Worm (Caenorhabditis elegans) whole organism, dauer: Measurements from ENCODE around the gene tac-1.

Source experiments
- unc-62 ChIP-seq: sonication (generic microtip); optimal IDR thresholded peaks from 2 replicates; lab custom pipeline; 2017; ENCODE audit warnings: missing biosample characterization, missing genetic modification reagents, missing genetic modification characterization

Gene tac-1

ce11 chrII:14753858-14754750 is at the start of gene tac-1, which contains the start of gene Y54E2A.4:
TSS of gene tac-1 (minus strand) at chrII:14753877.
TSS of gene Y54E2A.4 (plus strand) at chrII:14754622.
- no peak for TF ChIP-seq unc-62 (GFP tag; lab: Kevin White, UChicago)

- no peak for TF ChIP-seq unc-62 (GFP tag; lab: Kevin White, UChicago)
These were observed 47.4 kb upstream of the tac-1 start for ce11 chrII:14801086-14801531.

DNA sequence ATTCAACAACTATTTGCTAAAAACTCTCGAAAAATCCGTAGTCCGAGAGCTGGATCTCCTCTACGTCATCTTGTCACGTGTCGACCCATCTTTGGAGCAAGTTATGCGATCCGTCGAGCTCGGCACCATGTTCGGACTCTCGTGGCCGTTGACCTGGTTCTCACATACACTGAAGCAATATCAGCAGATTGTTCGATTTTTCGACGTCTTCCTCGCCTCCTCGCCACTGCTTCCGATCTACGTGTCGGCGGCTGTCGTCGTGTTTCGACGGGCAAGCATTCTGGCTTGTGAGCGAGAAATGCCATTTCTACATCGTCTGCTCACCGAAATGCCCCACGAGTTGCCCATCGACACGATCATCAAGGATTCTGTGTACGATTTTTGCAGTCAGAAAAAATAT is 45.7 kb upstream of the tac-1 start:
- no peak for TF ChIP-seq unc-62 (GFP tag; lab: Kevin White, UChicago)

- TF ChIP-seq unc-62 (GFP tag; lab: Kevin White, UChicago): no peak
These were observed 44.4 kb upstream of the tac-1 start, which contains the start of gene tbc-20 for ce11 chrII:14798047-14798522. TSS of gene tbc-20 (plus strand) at chrII:14798472.

DNA sequence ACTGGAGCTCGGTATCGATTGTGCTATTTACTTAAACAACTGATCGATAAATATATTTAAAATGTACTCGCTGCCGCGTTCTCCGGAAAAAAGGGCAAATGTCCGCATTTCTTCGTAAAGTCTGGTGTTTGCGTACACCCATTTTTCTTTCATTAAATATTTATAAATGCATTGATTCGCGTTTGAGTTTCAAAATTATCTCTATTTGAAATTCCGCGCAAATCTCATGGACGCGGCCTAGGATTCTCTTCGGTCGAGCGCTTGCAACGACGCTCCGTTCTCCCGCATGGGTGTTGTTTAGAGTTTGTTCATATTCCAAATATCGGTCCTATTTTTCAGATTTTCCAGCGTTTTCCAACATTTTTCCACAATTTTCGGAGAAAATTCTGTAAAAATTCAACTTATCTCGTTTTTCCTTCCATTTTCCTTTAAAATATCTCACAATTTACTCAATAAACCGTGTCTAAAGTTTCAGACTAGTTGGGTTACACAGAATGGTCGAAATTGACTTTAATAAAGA is 41.3 kb upstream of the tac-1 start, which contains the start of gene eif-3.B:
Gene eif-3.B (plus strand): TSS at position 470 of the 520 bp plus-strand sequence.
- no peak for TF ChIP-seq unc-62 (GFP tag; lab: Kevin White, UChicago)

DNA sequence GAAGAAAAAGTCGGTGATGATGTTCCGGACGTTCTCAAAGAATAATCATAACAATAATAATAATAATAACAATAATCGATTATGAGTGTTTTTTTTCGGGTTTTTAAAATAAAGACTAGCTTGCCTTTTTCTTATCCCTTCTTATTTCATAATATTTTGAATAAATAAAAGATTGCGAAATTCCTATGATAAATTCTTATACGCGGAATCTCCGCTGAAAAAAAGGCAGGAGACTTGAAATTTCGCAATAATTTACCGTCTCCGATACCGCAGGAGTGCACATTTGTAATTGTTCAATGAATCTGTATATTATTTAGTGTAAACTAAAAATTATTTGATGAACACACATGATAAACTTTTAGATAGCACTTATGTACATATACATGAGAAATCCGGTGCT is 38.8 kb upstream of the tac-1 start:
- TF ChIP-seq unc-62 (GFP tag; lab: Kevin White, UChicago): no peak

- TF ChIP-seq unc-62 (GFP tag; lab: Kevin White, UChicago): no peak
These were observed 37.1 kb upstream of the tac-1 start, which contains the start of gene Y54E2A.10 for ce11 chrII:14790751-14791150. TSS of gene Y54E2A.10 (plus strand) at chrII:14791051.

DNA sequence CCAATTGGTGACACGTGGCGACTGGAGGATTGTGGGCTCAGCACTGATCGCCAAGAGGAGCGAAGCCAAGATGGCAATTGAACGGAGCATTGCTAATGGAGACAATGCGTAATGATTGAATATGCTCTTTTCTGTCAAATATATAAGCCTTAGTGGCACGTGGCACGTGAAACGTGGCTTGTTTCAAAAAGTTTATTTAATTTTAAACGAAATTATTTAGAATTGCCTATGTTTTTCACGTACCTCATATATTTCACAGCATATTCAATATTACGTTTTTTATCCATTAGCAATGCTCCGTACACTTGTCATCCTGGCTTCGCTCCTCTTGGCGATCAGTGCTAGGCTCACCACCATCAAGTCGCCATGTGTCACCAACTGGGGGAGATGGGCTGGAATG is 32.2 kb upstream of the tac-1 start, which contains the start of gene Y54E2A.9:
Gene Y54E2A.9 (minus strand): TSS at position 101 of the 400 bp plus-strand sequence.
- TF ChIP-seq unc-62 (GFP tag; lab: Kevin White, UChicago): no peak

ce11 chrII:14779851-14780250 is 26.2 kb upstream of the tac-1 start:
- no peak for TF ChIP-seq unc-62 (GFP tag; lab: Kevin White, UChicago)

ce11 chrII:14778092-14778491 is 24.4 kb upstream of the tac-1 start, which contains the start of gene Y54E2A.8:
TSS of gene Y54E2A.8 (plus strand) at chrII:14778345.
- TF ChIP-seq unc-62 (GFP tag; lab: Kevin White, UChicago): no peak

DNA sequence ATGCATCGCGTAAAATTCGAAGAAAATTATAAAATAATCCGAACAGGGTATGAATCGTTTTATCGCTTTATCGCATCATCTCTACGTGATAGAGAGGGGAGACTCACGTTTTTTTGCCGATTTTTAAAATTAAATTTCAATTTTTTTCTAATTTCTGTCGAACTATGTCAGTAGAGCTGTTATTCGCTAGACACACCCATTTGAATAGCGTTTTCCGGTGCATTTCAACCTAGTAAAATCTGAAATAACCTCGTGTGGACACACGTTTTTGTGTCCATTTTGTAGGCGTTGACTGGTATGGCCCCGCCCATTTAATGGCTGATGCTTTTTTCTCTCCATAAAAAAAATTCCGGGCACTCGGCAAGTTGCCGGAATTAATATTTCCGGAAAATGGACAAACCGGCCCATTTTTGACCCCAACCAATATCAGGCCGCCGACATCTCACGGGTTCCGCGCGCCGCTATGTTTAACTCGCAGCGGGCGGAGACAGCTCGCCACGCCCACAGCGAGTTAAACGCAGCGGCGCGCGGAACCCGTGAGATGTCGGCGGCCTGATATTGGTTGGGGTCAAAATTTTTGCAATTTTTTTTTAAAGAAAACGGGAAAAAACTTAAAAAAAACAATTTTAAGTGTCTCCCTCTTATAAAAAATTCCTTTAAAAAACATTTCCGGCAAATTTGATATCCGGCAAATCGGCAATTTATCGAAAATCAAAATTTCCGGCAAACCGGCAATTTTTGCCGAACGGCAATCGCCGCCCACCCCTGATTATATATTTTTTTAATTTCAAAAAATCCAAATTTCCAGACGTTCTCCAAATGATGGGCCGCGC is 19.5 kb upstream of the tac-1 start, which contains the start of gene Y54E2A.7:
Gene Y54E2A.7 (minus strand): TSS at position 51 of the 833 bp plus-strand sequence.
- TF ChIP-seq unc-62 (GFP tag; lab: Kevin White, UChicago): no peak

- no peak for TF ChIP-seq unc-62 (GFP tag; lab: Kevin White, UChicago)
These were observed 18.4 kb upstream of the tac-1 start for ce11 chrII:14772113-14772512.

ce11 chrII:14771096-14771495 is 17.4 kb upstream of the tac-1 start:
- no peak for TF ChIP-seq unc-62 (GFP tag; lab: Kevin White, UChicago)

ce11 chrII:14768804-14769203 is 15.1 kb upstream of the tac-1 start:
- TF ChIP-seq unc-62 (GFP tag; lab: Kevin White, UChicago): no peak

DNA sequence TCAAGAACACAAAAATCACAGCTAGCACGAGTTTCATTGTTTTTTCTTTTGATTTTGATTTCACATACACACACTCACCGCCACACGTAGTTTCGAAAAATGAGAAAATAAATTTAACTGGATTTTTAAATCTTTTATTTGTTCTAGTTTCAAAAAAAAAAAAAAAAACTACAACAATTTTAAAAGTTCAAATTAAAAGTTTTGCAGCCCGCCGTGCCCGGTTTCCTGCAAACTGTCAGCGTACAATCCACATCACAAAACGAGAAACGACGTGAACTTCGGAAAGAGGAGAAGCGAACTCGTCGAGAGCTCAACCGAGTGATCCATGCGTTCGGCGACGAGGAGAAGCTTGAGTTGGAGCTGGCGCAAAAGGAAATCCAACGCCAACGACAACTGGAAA is 4.0 kb upstream of the tac-1 start, which contains the start of gene Y54E2A.5:
Gene Y54E2A.5 (minus strand): TSS at position 101 of the 400 bp plus-strand sequence.
- no peak for TF ChIP-seq unc-62 (GFP tag; lab: Kevin White, UChicago)
